Fruit fly (Drosophila melanogaster): ENCODE data around the gene Socs16D.

dm6 chrX:17829083-17829997, 2.0 kb upstream of the Socs16D start:
- TF ChIP-seq Dif (GFP tag; optimal IDR thresholded peaks at IDR 0.05; ENCODE audit: partially characterized antibody) (no peak), h (GFP tag; optimal IDR thresholded peaks at IDR 0.05) (peak; percentile 18), rgr (GFP tag; optimal IDR thresholded peaks at IDR 0.05) (peak; percentile 17), dmrt93B (GFP tag; optimal IDR thresholded peaks at IDR 0.05) (peak; percentile 9), N (GFP tag; optimal IDR thresholded peaks at IDR 0.05) (no peak), psq (GFP tag; optimal IDR thresholded peaks at IDR 0.05) (no peak), CG9705 (GFP tag; optimal IDR thresholded peaks at IDR 0.05) (no peak), ey (GFP tag; optimal IDR thresholded peaks at IDR 0.05) (peak; percentile 1)
